Fruit fly (Drosophila melanogaster): ENCODE data around the gene CG42812.

DNA sequence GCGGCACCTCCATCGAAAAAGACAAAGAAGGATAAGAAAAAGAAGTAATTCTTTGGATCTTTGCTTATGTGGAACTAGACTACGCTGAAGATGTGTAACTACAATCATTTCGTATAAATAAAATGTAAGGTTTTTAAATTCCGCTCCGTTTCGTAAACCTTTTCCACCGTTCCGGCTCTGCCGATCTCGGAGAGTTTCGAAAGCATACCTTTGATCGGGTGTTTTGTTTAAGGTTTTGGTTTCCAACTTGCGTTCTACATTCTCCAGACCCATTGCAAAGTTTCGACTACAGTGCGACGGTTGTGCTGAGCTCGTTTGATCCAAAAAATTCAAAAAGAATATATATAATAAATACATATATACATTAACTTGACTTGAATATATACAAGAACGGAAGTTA, 31.3 kb downstream of the CG42812 start, which contains the start of gene CG6432:
- TF ChIP-seq CG8478 (optimal IDR thresholded peaks at IDR 0.05), result no peak
- TF ChIP-seq EcR (GFP tag; optimal IDR thresholded peaks at IDR 0.05), result no peak
- no peak for TF ChIP-seq pan (optimal IDR thresholded peaks at IDR 0.05)
- TF ChIP-seq psq (optimal IDR thresholded peaks at IDR 0.05), result no peak
- no peak for TF ChIP-seq Dll (optimal IDR thresholded peaks at IDR 0.05)
- TF ChIP-seq usp (GFP tag; optimal IDR thresholded peaks at IDR 0.05), result no peak

All from whole organism.